Worm (Caenorhabditis elegans) whole organism, L1 larva: ENCODE measurements around the gene best-7.

Experiments used
- C04F5.9 ChIP-seq: sonication (generic microtip); optimal IDR thresholded peaks from 2 replicates; lab custom pipeline; 2016; ENCODE audit warnings: missing genetic modification characterization, missing compliant biosample characterization
- ces-1 ChIP-seq: fragments of 150-350 bp; optimal IDR thresholded peaks from 2 replicates; lab custom pipeline; 2014; ENCODE audit warnings: missing biosample characterization, missing genetic modification reagents, missing genetic modification characterization
- fkh-10 ChIP-seq: sonication (generic microtip); optimal IDR thresholded peaks from 2 replicates; lab custom pipeline; 2017; ENCODE audit warnings: missing biosample characterization, missing genetic modification reagents, missing genetic modification characterization
- fos-1 ChIP-seq: fragments of 150-350 bp; optimal IDR thresholded peaks from 2 replicates; lab custom pipeline; 2014; ENCODE audit warnings: missing biosample characterization, missing genetic modification characterization
- lin-39 ChIP-seq: fragments of 150-350 bp; optimal IDR thresholded peaks from 2 replicates; lab custom pipeline; 2014; ENCODE audit warnings: missing biosample characterization, missing genetic modification reagents, missing genetic modification characterization
- nhr-76 ChIP-seq: sonication (generic microtip); optimal IDR thresholded peaks from 2 replicates; lab custom pipeline; 2017; ENCODE audit warnings: missing biosample characterization, missing genetic modification characterization
- nhr-90 ChIP-seq: sonication (generic microtip); optimal IDR thresholded peaks from 2 replicates; lab custom pipeline; 2016; ENCODE audit warnings: mild to moderate bottlenecking, missing genetic modification characterization, missing compliant biosample characterization; ENCODE audit not compliant: poor library complexity
- unc-62 ChIP-seq: fragments of 150-350 bp; optimal IDR thresholded peaks from 2 replicates; lab custom pipeline; 2014; ENCODE audit warnings: missing biosample characterization, missing genetic modification reagents, missing genetic modification characterization
- vab-15 ChIP-seq: sonication (generic microtip); optimal IDR thresholded peaks from 2 replicates; lab custom pipeline; 2017; ENCODE audit warnings: missing genotype, mild to moderate bottlenecking, missing genetic modification characterization, missing compliant biosample characterization
- zip-4 ChIP-seq: fragments of 200-800 bp; sonication (Bioruptor generic); optimal IDR thresholded peaks from 2 replicates; lab custom pipeline; 2018; ENCODE audit warnings: mild to moderate bottlenecking, missing genetic modification characterization, moderate library complexity, missing compliant biosample characterization
- ztf-4 ChIP-seq: fragments of 150-350 bp; optimal IDR thresholded peaks from 2 replicates; lab custom pipeline; 2014; ENCODE audit warnings: missing biosample characterization, missing genetic modification characterization

DNA sequence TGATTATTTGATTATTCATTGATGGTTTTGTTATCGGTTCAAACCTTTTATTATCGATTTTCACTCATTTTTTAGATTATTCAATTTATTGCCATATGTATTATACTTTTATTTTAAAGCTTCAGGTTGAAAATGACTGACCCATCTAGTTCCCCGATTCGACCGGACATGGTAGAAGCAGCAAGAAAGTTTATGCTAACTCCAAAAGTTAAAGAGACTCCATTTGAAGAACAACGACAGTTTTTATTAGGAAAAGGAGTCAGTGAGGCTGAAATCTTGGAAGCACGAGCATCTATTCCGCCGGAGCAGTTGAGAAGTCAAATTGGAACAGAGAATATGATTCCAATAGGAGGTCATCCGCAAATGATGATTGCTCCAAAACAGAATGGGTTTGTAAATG lies 47.1 kb downstream of the best-7 start, which contains the start of gene prx-14:
- TF ChIP-seq zip-4 (GFP tag; lab: Kevin White, UChicago): no peak
- no peak for TF ChIP-seq lin-39
- no peak for TF ChIP-seq nhr-90
- TF ChIP-seq unc-62 (GFP tag; lab: Kevin White, UChicago): no peak
- no peak for TF ChIP-seq fos-1 (tag; lab: Kevin White, UChicago)
- TF ChIP-seq vab-15 (tag; lab: Kevin White, UChicago): no peak
- no peak for TF ChIP-seq ztf-4 (tag; lab: Kevin White, UChicago)
- no peak for TF ChIP-seq nhr-76 (tag; lab: Kevin White, UChicago)
- no peak for TF ChIP-seq fkh-10 (GFP tag; lab: Kevin White, UChicago)
- no peak for TF ChIP-seq C04F5.9 (tag; lab: Kevin White, UChicago)
- TF ChIP-seq ces-1 (GFP tag; lab: Kevin White, UChicago): no peak
